Fruit fly (Drosophila melanogaster) whole organism, embryonic: ENCODE measurements around the gene CG31268.

ENCODE experiments used
- Awh ChIP-seq: fragments of 200-800 bp; sonication (Bioruptor generic); IDR thresholded peaks from 2 replicates; pipeline ENCODE4, ENCODE4 v1.3.6; 2022; ENCODE audit warnings: missing biosample characterization, missing genetic modification characterization
- BEAF-32 ChIP-seq: fragments of 200-800 bp; sonication (Bioruptor generic); optimal IDR thresholded peaks from 3 replicates; lab custom pipeline; 2017; ENCODE audit warnings: missing biosample characterization, missing genetic modification characterization, mild to moderate bottlenecking, moderate library complexity, missing genetic modification reagents
- CG11695 ChIP-seq: fragments of 200-800 bp; sonication (Bioruptor generic); IDR thresholded peaks from 3 replicates; pipeline ENCODE4 v1.3.6; 2022; ENCODE audit warnings: missing biosample characterization, missing genetic modification characterization
- CG12299 ChIP-seq: fragments of 200-800 bp; sonication (Bioruptor generic); optimal IDR thresholded peaks from 2 replicates; lab custom pipeline; 2018; ENCODE audit warnings: missing biosample characterization, mild to moderate bottlenecking, missing genetic modification characterization
- CG12659 ChIP-seq: fragments of 200-800 bp; sonication (Bioruptor generic); optimal IDR thresholded peaks from 3 replicates; lab custom pipeline; 2017; ENCODE audit warnings: mild to moderate bottlenecking, missing biosample characterization, missing genetic modification reagents, missing genetic modification characterization
- CG14965 ChIP-seq: fragments of 200-800 bp; sonication (Bioruptor generic); optimal IDR thresholded peaks from 2 replicates; lab custom pipeline; 2016; ENCODE audit warnings: missing biosample characterization, missing genetic modification characterization, borderline replicate concordance
- CG17385 ChIP-seq: fragments of 200-800 bp; sonication (Bioruptor generic); optimal IDR thresholded peaks from 3 replicates; lab custom pipeline; 2018; ENCODE audit warnings: missing biosample characterization, mild to moderate bottlenecking, missing genetic modification characterization
- CG17912 ChIP-seq: fragments of 200-800 bp; sonication (Bioruptor generic); optimal IDR thresholded peaks from 2 replicates; lab custom pipeline; 2018; ENCODE audit warnings: missing biosample characterization, mild to moderate bottlenecking, missing genetic modification characterization
- CG2120 ChIP-seq: fragments of 200-800 bp; sonication (Bioruptor generic); optimal IDR thresholded peaks from 3 replicates; lab custom pipeline; 2016; ENCODE audit warnings: missing biosample characterization, missing genetic modification characterization
- CG3281 ChIP-seq: fragments of 200-800 bp; sonication (Bioruptor generic); optimal IDR thresholded peaks from 3 replicates; lab custom pipeline; 2017; ENCODE audit warnings: missing biosample characterization, mild to moderate bottlenecking, missing genetic modification characterization
- CG3838 ChIP-seq: fragments of 200-800 bp; sonication (Bioruptor generic); optimal IDR thresholded peaks from 3 replicates; lab custom pipeline; 2016; ENCODE audit warnings: missing biosample characterization, missing genetic modification characterization
- CG4328 ChIP-seq: fragments of 200-800 bp; sonication (Bioruptor generic); optimal IDR thresholded peaks from 3 replicates; lab custom pipeline; 2017; ENCODE audit warnings: missing biosample characterization, missing genetic modification reagents, missing genetic modification characterization
- CG5953 ChIP-seq: fragments of 200-800 bp; sonication (Bioruptor generic); IDR thresholded peaks from 2 replicates; pipeline ENCODE4 v1.3.6; 2022; ENCODE audit warnings: missing biosample characterization, missing genetic modification characterization
- CG6272 ChIP-seq: fragments of 200-800 bp; sonication (Bioruptor generic); IDR thresholded peaks from 2 replicates; pipeline ENCODE4 v1.3.6; 2022; ENCODE audit warnings: missing biosample characterization, missing genetic modification characterization
- CG6791 ChIP-seq: fragments of 200-800 bp; sonication (Bioruptor generic); IDR thresholded peaks from 3 replicates; pipeline ENCODE4 v1.3.6; 2022; ENCODE audit warnings: missing biosample characterization, missing genetic modification characterization; ENCODE audit not compliant: partially characterized antibody
- CG6813 ChIP-seq: fragments of 200-800 bp; sonication (Bioruptor generic); optimal IDR thresholded peaks from 2 replicates; lab custom pipeline; 2017; ENCODE audit warnings: missing biosample characterization, missing genetic modification characterization, mild to moderate bottlenecking, moderate library complexity, missing genetic modification reagents
- CG7839 ChIP-seq: fragments of 200-800 bp; sonication (Bioruptor generic); optimal IDR thresholded peaks from 3 replicates; lab custom pipeline; 2018; ENCODE audit warnings: missing biosample characterization, mild to moderate bottlenecking, missing genetic modification characterization, moderate library complexity
- CG7987 ChIP-seq: fragments of 200-800 bp; sonication (Bioruptor generic); optimal IDR thresholded peaks from 2 replicates; lab custom pipeline; 2018; ENCODE audit warnings: missing biosample characterization, mild to moderate bottlenecking, missing genetic modification characterization, moderate library complexity
- CG8281 ChIP-seq: fragments of 200-800 bp; sonication (Bioruptor generic); optimal IDR thresholded peaks from 2 replicates; lab custom pipeline; 2018; ENCODE audit warnings: missing biosample characterization, mild to moderate bottlenecking, missing genetic modification characterization, moderate library complexity
- CG8478 ChIP-seq: fragments of >200 bp; optimal IDR thresholded peaks from 2 replicates; lab custom pipeline; 2018
- CG8924 ChIP-seq: fragments of 200-800 bp; optimal IDR thresholded peaks from 3 replicates; lab custom pipeline; 2019; ENCODE audit warnings: missing biosample characterization, mild to moderate bottlenecking, missing genetic modification characterization, moderate library complexity
- CG9437 ChIP-seq: fragments of 200-800 bp; sonication (Bioruptor generic); optimal IDR thresholded peaks from 2 replicates; lab custom pipeline; 2018; ENCODE audit warnings: missing biosample characterization, mild to moderate bottlenecking, missing genetic modification characterization
- CG9932 ChIP-seq: fragments of 200-800 bp; sonication (Bioruptor generic); IDR thresholded peaks from 2 replicates; pipeline ENCODE4 v1.3.6; 2022; ENCODE audit warnings: missing biosample characterization, missing genetic modification characterization
- Chrac-16 ChIP-seq: fragments of 200-800 bp; sonication (Bioruptor generic); optimal IDR thresholded peaks from 3 replicates; lab custom pipeline; 2016; ENCODE audit warnings: missing biosample characterization, missing genetic modification characterization
- Hmr ChIP-seq: fragments of 200-800 bp; sonication (Bioruptor generic); optimal IDR thresholded peaks from 3 replicates; lab custom pipeline; 2017; ENCODE audit warnings: mild to moderate bottlenecking, missing biosample characterization, missing genetic modification reagents, missing genetic modification characterization
- Nf-YC ChIP-seq: fragments of 200-800 bp; optimal IDR thresholded peaks from 3 replicates; lab custom pipeline; 2019; ENCODE audit warnings: missing biosample characterization, mild to moderate bottlenecking, missing genetic modification characterization, moderate library complexity
- PHDP ChIP-seq: fragments of 200-800 bp; sonication (Bioruptor generic); optimal IDR thresholded peaks from 3 replicates; lab custom pipeline; 2018; ENCODE audit warnings: missing biosample characterization, mild to moderate bottlenecking, missing genetic modification characterization, moderate library complexity
- Ravus ChIP-seq: fragments of 200-800 bp; sonication (Bioruptor generic); IDR thresholded peaks from 2 replicates; pipeline ENCODE4 v1.3.6; 2022; ENCODE audit warnings: missing biosample characterization, missing genetic modification characterization
- Scr ChIP-seq: fragments of 200-800 bp; sonication (Bioruptor generic); IDR thresholded peaks from 2 replicates; pipeline ENCODE4 v1.3.6; 2022; ENCODE audit warnings: missing biosample characterization, missing genetic modification characterization; ENCODE audit not compliant: partially characterized antibody
- Sox100B ChIP-seq: fragments of 200-800 bp; sonication (Bioruptor generic); optimal IDR thresholded peaks from 3 replicates; lab custom pipeline; 2018; ENCODE audit warnings: missing biosample characterization, mild to moderate bottlenecking, missing genetic modification characterization
- ac ChIP-seq: fragments of 200-800 bp; sonication (Bioruptor generic); optimal IDR thresholded peaks from 3 replicates; lab custom pipeline; 2017; ENCODE audit warnings: missing biosample characterization, mild to moderate bottlenecking, missing genetic modification characterization
- ato ChIP-seq: fragments of 200-800 bp; sonication (Bioruptor generic); IDR thresholded peaks from 2 replicates; pipeline ENCODE4 v1.3.6; 2022; ENCODE audit warnings: missing biosample characterization, missing genetic modification characterization; ENCODE audit not compliant: partially characterized antibody
- bbx ChIP-seq: fragments of 200-800 bp; sonication (Bioruptor generic); IDR thresholded peaks from 2 replicates; pipeline ENCODE4 v1.3.6; 2022; ENCODE audit warnings: missing biosample characterization, missing genetic modification characterization; ENCODE audit not compliant: partially characterized antibody
- chm ChIP-seq: fragments of 200-800 bp; sonication (Bioruptor generic); IDR thresholded peaks from 2 replicates; pipeline ENCODE4 v1.3.6; 2022; ENCODE audit warnings: missing biosample characterization, missing genetic modification characterization
- crol ChIP-seq: fragments of 200-800 bp; sonication (Bioruptor generic); IDR thresholded peaks from 2 replicates; pipeline ENCODE4 v1.3.6; 2022; ENCODE audit warnings: missing biosample characterization, missing genetic modification characterization
- cwo ChIP-seq: fragments of 200-800 bp; sonication (Bioruptor generic); optimal IDR thresholded peaks from 3 replicates; lab custom pipeline; 2017; ENCODE audit warnings: missing biosample characterization, missing genetic modification characterization, mild to moderate bottlenecking, moderate library complexity, missing genetic modification reagents
- en ChIP-seq: fragments of 200-800 bp; sonication (Bioruptor generic); optimal IDR thresholded peaks from 2 replicates; lab custom pipeline; 2016; ENCODE audit warnings: missing biosample characterization, missing genetic modification characterization
- fu2 ChIP-seq: fragments of 200-800 bp; sonication (Bioruptor generic); optimal IDR thresholded peaks from 2 replicates; lab custom pipeline; 2016; ENCODE audit warnings: missing biosample characterization, missing genetic modification characterization
- lilli ChIP-seq: fragments of 200-800 bp; sonication (Bioruptor generic); optimal IDR thresholded peaks from 3 replicates; lab custom pipeline; 2016; ENCODE audit warnings: missing biosample characterization, missing genetic modification characterization
- maf-S ChIP-seq: fragments of 200-800 bp; sonication (Bioruptor generic); optimal IDR thresholded peaks from 2 replicates; lab custom pipeline; 2016; ENCODE audit warnings: missing biosample characterization, missing genetic modification characterization
- nom ChIP-seq: fragments of 200-800 bp; sonication (Bioruptor generic); optimal IDR thresholded peaks from 2 replicates; lab custom pipeline; 2017; ENCODE audit warnings: missing biosample characterization, missing genetic modification characterization, mild to moderate bottlenecking, moderate library complexity, missing genetic modification reagents
- prd ChIP-seq, 3 experiments: fragments of >200 bp in 2 of 3; fragments of 200-800 bp in 1 of 3; sonication (Bioruptor generic) in 1 of 3; optimal IDR thresholded peaks in 2 of 3; IDR thresholded peaks in 1 of 3; 2 replicates in 2 of 3; 3 replicates in 1 of 3; pipeline versions ENCODE4 v1.3.6 to Lab custom; 2017 to 2022; ENCODE audit warnings: missing biosample characterization in 1 of 3, missing genetic modification characterization in 1 of 3
- salm ChIP-seq: fragments of 200-800 bp; sonication (Bioruptor generic); optimal IDR thresholded peaks from 2 replicates; lab custom pipeline; 2018; ENCODE audit warnings: missing biosample characterization, mild to moderate bottlenecking, missing genetic modification characterization
- sisA ChIP-seq: fragments of 200-800 bp; sonication (Bioruptor generic); IDR thresholded peaks from 2 replicates; pipeline ENCODE4 v1.3.6; 2022; ENCODE audit warnings: missing biosample characterization, missing genetic modification characterization
- stwl ChIP-seq: fragments of 200-800 bp; sonication (Bioruptor generic); optimal IDR thresholded peaks from 3 replicates; lab custom pipeline; 2018; ENCODE audit warnings: missing biosample characterization, mild to moderate bottlenecking, missing genetic modification characterization, moderate library complexity
- trh ChIP-seq: fragments of 200-800 bp; sonication (Bioruptor generic); optimal IDR thresholded peaks from 2 replicates; lab custom pipeline; 2016; ENCODE audit warnings: missing biosample characterization, missing genetic modification characterization
- vnd ChIP-seq: fragments of 200-800 bp; sonication (Bioruptor generic); IDR thresholded peaks from 3 replicates; pipeline ENCODE4 v1.3.6; 2022; ENCODE audit warnings: missing biosample characterization, missing genetic modification characterization; ENCODE audit not compliant: partially characterized antibody
- wor ChIP-seq: fragments of 200-800 bp; sonication (Bioruptor generic); IDR thresholded peaks from 2 replicates; pipeline ENCODE4 v1.3.6; 2022; ENCODE audit warnings: missing biosample characterization, missing genetic modification characterization
- zfh2 ChIP-seq: fragments of 200-800 bp; sonication (Bioruptor generic); optimal IDR thresholded peaks from 2 replicates; lab custom pipeline; 2016; ENCODE audit warnings: missing biosample characterization, missing genetic modification characterization

CG31268 gene

dm6 chr3R:17072526-17073114 is 41.0 kb downstream of the CG31268 start, which contains the start of the genes Ns1 and mRpS11 (continued):
- no peak for TF ChIP-seq wor (GFP tag; lab: Robert Waterston, UW)
- TF ChIP-seq CG8281 (tag; lab: Kevin White, UChicago) = no peak
- TF ChIP-seq CG17912 (GFP tag; lab: Kevin White, UChicago) = peak; percentile 11
- no peak for TF ChIP-seq CG6813 (GFP tag; lab: Kevin White, UChicago)
- TF ChIP-seq CG12659 (GFP tag; lab: Kevin White, UChicago) = peak; percentile 69
- peak; percentile 28; the same call in 1 of the 2 replicates for TF ChIP-seq ato
- peak; percentile 56 for TF ChIP-seq fu2 (GFP tag; lab: Kevin White, UChicago)
- peak; percentile 60 for TF ChIP-seq CG2120 (GFP tag; lab: Kevin White, UChicago)
- TF ChIP-seq CG12299 = peak; percentile 23
- TF ChIP-seq zfh2 (GFP tag; lab: Kevin White, UChicago) = peak; percentile 52
- TF ChIP-seq CG5953 (GFP tag; lab: Robert Waterston, UW) = no peak
- TF ChIP-seq chm (GFP tag; lab: Robert Waterston, UW) = peak; percentile 50; the same call in 1 of the 2 replicates
- TF ChIP-seq CG7987 (GFP tag; lab: Kevin White, UChicago) = peak; percentile 76
- no peak for TF ChIP-seq Sox100B (GFP tag; lab: Kevin White, UChicago)
- TF ChIP-seq Nf-YC = peak; percentile 24
- TF ChIP-seq bbx (GFP tag; lab: Robert Waterston, UW) = peak; percentile 40; the same call in 1 of the 2 replicates
- peak; percentile 39 for TF ChIP-seq Hmr
- peak; percentile 85 for TF ChIP-seq cwo (GFP tag; lab: Kevin White, UChicago)
- peak; percentile 40 for TF ChIP-seq nom (GFP tag; lab: Kevin White, UChicago)
- TF ChIP-seq CG8478 (lab: Kevin White, UChicago) = no peak
- no peak for TF ChIP-seq CG14965 (GFP tag; lab: Kevin White, UChicago)
- TF ChIP-seq CG4328 (GFP tag; lab: Kevin White, UChicago) = peak; percentile 4
- TF ChIP-seq CG6272 (GFP tag; lab: Robert Waterston, UW) = no peak
- TF ChIP-seq Awh = no peak
- TF ChIP-seq maf-S (GFP tag; lab: Kevin White, UChicago) = no peak
- TF ChIP-seq PHDP = peak; percentile 9
- peak; percentile 83 for TF ChIP-seq stwl (tag; lab: Kevin White, UChicago)
- no peak for TF ChIP-seq crol (GFP tag; lab: Robert Waterston, UW)
- no peak for TF ChIP-seq CG11695
- TF ChIP-seq Scr (GFP tag; lab: Robert Waterston, UW) = peak; percentile 49
- TF ChIP-seq vnd (GFP tag; lab: Robert Waterston, UW) = no peak
- peak; percentile 34 for TF ChIP-seq CG3281
- TF ChIP-seq trh (GFP tag; lab: Kevin White, UChicago) = no peak
- TF ChIP-seq prd (optimal IDR thresholded peaks at IDR 0.05; lab: Kevin White, UChicago) = no peak
- peak; percentile 43; the same call in 1 of the 3 replicates for TF ChIP-seq prd (GFP tag; IDR thresholded peaks at IDR 0.05; lab: Robert Waterston, UW)
- peak; percentile 46 for TF ChIP-seq BEAF-32 (GFP tag; lab: Kevin White, UChicago)
- TF ChIP-seq CG9437 (GFP tag; lab: Kevin White, UChicago) = no peak
- TF ChIP-seq CG7839 = no peak
- peak; percentile 5 for TF ChIP-seq CG8924
- peak; percentile 52; the same call in 2 of the 3 replicates for TF ChIP-seq CG6791 (GFP tag; lab: Robert Waterston, UW)
- TF ChIP-seq CG3838 (GFP tag; lab: Kevin White, UChicago) = no peak
- TF ChIP-seq Chrac-16 (GFP tag; lab: Kevin White, UChicago) = peak; percentile 14
- TF ChIP-seq lilli (GFP tag; lab: Kevin White, UChicago) = peak; percentile 24
- no peak for TF ChIP-seq salm (tag; lab: Kevin White, UChicago)
- TF ChIP-seq CG17385 (GFP tag; lab: Kevin White, UChicago) = peak; percentile 98
- TF ChIP-seq sisA = 0 out of 2 replicates have a peak, but pooled peaks have one; percentile 27
- TF ChIP-seq Ravus (GFP tag; lab: Robert Waterston, UW) = no peak
- no peak for TF ChIP-seq en (GFP tag; lab: Kevin White, UChicago)
- TF ChIP-seq CG9932 (GFP tag; lab: Robert Waterston, UW) = peak; percentile 64
- no peak for TF ChIP-seq ac (GFP tag; lab: Kevin White, UChicago)
